Fruit fly (Drosophila melanogaster) whole organism, embryonic: ENCODE data around the gene LUBEL.

Source experiments
- Asciz ChIP-seq: fragments of 200-800 bp; sonication (Bioruptor generic); optimal IDR thresholded peaks from 2 replicates; lab custom pipeline; 2017; ENCODE audit warnings: missing biosample characterization, mild to moderate bottlenecking, missing genetic modification characterization, missing genetic modification reagents
- Bdp1 ChIP-seq: fragments of 200-800 bp; sonication (Bioruptor generic); optimal IDR thresholded peaks from 3 replicates; lab custom pipeline; 2016; ENCODE audit warnings: missing biosample characterization, missing genetic modification characterization
- CG1024 ChIP-seq: fragments of 200-800 bp; sonication (Bioruptor generic); IDR thresholded peaks from 2 replicates; pipeline ENCODE4 v1.3.6; 2022; ENCODE audit warnings: missing biosample characterization, missing genetic modification characterization
- CG10267 ChIP-seq: fragments of 200-800 bp; sonication (Bioruptor generic); optimal IDR thresholded peaks from 2 replicates; lab custom pipeline; 2018; ENCODE audit warnings: missing biosample characterization, mild to moderate bottlenecking, missing genetic modification characterization, moderate library complexity
- CG10959 ChIP-seq: fragments of 200-800 bp; sonication (Bioruptor generic); IDR thresholded peaks from 2 replicates; pipeline ENCODE4 v1.3.6; 2022; ENCODE audit warnings: missing biosample characterization, missing genetic modification characterization
- CG11504 ChIP-seq: fragments of 200-800 bp; sonication (Bioruptor generic); optimal IDR thresholded peaks from 3 replicates; lab custom pipeline; 2019; ENCODE audit warnings: missing biosample characterization, mild to moderate bottlenecking, missing genetic modification characterization, moderate library complexity
- CG14441 ChIP-seq: fragments of 200-800 bp; sonication (Bioruptor generic); IDR thresholded peaks from 2 replicates; pipeline ENCODE4 v1.3.6; 2022; ENCODE audit warnings: missing biosample characterization, missing genetic modification characterization
- CG15269 ChIP-seq: fragments of 200-800 bp; sonication (Bioruptor generic); optimal IDR thresholded peaks from 2 replicates; lab custom pipeline; 2018; ENCODE audit warnings: missing biosample characterization, mild to moderate bottlenecking, missing genetic modification characterization, moderate library complexity
- CG16779 ChIP-seq: fragments of 200-800 bp; sonication (Bioruptor generic); IDR thresholded peaks from 2 replicates; pipeline ENCODE4 v1.3.6; 2022; ENCODE audit warnings: missing biosample characterization, missing genetic modification characterization
- CG17385 ChIP-seq: fragments of 200-800 bp; sonication (Bioruptor generic); optimal IDR thresholded peaks from 3 replicates; lab custom pipeline; 2018; ENCODE audit warnings: missing biosample characterization, mild to moderate bottlenecking, missing genetic modification characterization
- CG2116 ChIP-seq: fragments of 200-800 bp; sonication (Bioruptor generic); optimal IDR thresholded peaks from 3 replicates; lab custom pipeline; 2018; ENCODE audit warnings: missing biosample characterization, mild to moderate bottlenecking, missing genetic modification characterization
- CG2678 ChIP-seq: fragments of 200-800 bp; sonication (Bioruptor generic); optimal IDR thresholded peaks from 3 replicates; lab custom pipeline; 2019; ENCODE audit warnings: missing biosample characterization, mild to moderate bottlenecking, missing genetic modification characterization, moderate library complexity
- CG3281 ChIP-seq: fragments of 200-800 bp; sonication (Bioruptor generic); optimal IDR thresholded peaks from 3 replicates; lab custom pipeline; 2017; ENCODE audit warnings: missing biosample characterization, mild to moderate bottlenecking, missing genetic modification characterization
- CG3407 ChIP-seq: fragments of 200-800 bp; sonication (Bioruptor generic); optimal IDR thresholded peaks from 2 replicates; lab custom pipeline; 2018; ENCODE audit warnings: missing biosample characterization, mild to moderate bottlenecking, missing genetic modification characterization
- CG4328 ChIP-seq: fragments of 200-800 bp; sonication (Bioruptor generic); optimal IDR thresholded peaks from 3 replicates; lab custom pipeline; 2017; ENCODE audit warnings: missing biosample characterization, missing genetic modification reagents, missing genetic modification characterization
- CG4360 ChIP-seq: fragments of 200-800 bp; sonication (Bioruptor generic); IDR thresholded peaks from 2 replicates; pipeline ENCODE4 v1.3.6; 2022; ENCODE audit warnings: missing biosample characterization, missing genetic modification characterization
- CG5245 ChIP-seq: fragments of 200-800 bp; sonication (Bioruptor generic); optimal IDR thresholded peaks from 3 replicates; lab custom pipeline; 2016; ENCODE audit warnings: missing biosample characterization, missing genetic modification characterization
- CG6654 ChIP-seq: fragments of 200-800 bp; sonication (Bioruptor generic); optimal IDR thresholded peaks from 2 replicates; lab custom pipeline; 2017; ENCODE audit warnings: missing biosample characterization, mild to moderate bottlenecking, missing genetic modification characterization
- CG6791 ChIP-seq: fragments of 200-800 bp; sonication (Bioruptor generic); IDR thresholded peaks from 3 replicates; pipeline ENCODE4 v1.3.6; 2022; ENCODE audit warnings: missing biosample characterization, missing genetic modification characterization; ENCODE audit not compliant: partially characterized antibody
- CG7372 ChIP-seq: fragments of 200-800 bp; sonication (Bioruptor generic); IDR thresholded peaks from 2 replicates; pipeline ENCODE4 v1.3.6; 2022; ENCODE audit warnings: missing biosample characterization, missing genetic modification characterization
- CG7556 ChIP-seq: fragments of 200-800 bp; sonication (Bioruptor generic); optimal IDR thresholded peaks from 2 replicates; lab custom pipeline; 2017; ENCODE audit warnings: missing biosample characterization, mild to moderate bottlenecking, missing genetic modification characterization
- CG8924 ChIP-seq: fragments of 200-800 bp; optimal IDR thresholded peaks from 3 replicates; lab custom pipeline; 2019; ENCODE audit warnings: missing biosample characterization, mild to moderate bottlenecking, missing genetic modification characterization, moderate library complexity
- CG9437 ChIP-seq: fragments of 200-800 bp; sonication (Bioruptor generic); optimal IDR thresholded peaks from 2 replicates; lab custom pipeline; 2018; ENCODE audit warnings: missing biosample characterization, mild to moderate bottlenecking, missing genetic modification characterization
- CHES-1-like ChIP-seq: fragments of 200-800 bp; sonication (Bioruptor generic); optimal IDR thresholded peaks from 2 replicates; lab custom pipeline; 2016; ENCODE audit warnings: missing biosample characterization, missing genetic modification characterization
- Drgx ChIP-seq: fragments of 200-800 bp; sonication (Bioruptor generic); IDR thresholded peaks from 2 replicates; pipeline ENCODE4 v1.3.6; 2022; ENCODE audit warnings: missing biosample characterization, missing genetic modification characterization
- Fer1 ChIP-seq: fragments of 200-800 bp; sonication (Bioruptor generic); optimal IDR thresholded peaks from 2 replicates; lab custom pipeline; 2017; ENCODE audit warnings: missing biosample characterization, mild to moderate bottlenecking, missing genetic modification characterization
- Hand ChIP-seq: fragments of 200-800 bp; sonication (Bioruptor generic); optimal IDR thresholded peaks from 2 replicates; lab custom pipeline; 2017; ENCODE audit warnings: mild to moderate bottlenecking, missing biosample characterization, missing genetic modification reagents, missing genetic modification characterization
- Hey ChIP-seq: fragments of 200-800 bp; sonication (Bioruptor generic); optimal IDR thresholded peaks from 3 replicates; lab custom pipeline; 2018; ENCODE audit warnings: missing biosample characterization, mild to moderate bottlenecking, missing genetic modification characterization
- NfI ChIP-seq: fragments of 200-800 bp; sonication (Bioruptor generic); optimal IDR thresholded peaks from 3 replicates; lab custom pipeline; 2018; ENCODE audit warnings: missing biosample characterization, mild to moderate bottlenecking, missing genetic modification characterization, moderate library complexity
- Sox102F ChIP-seq: fragments of 200-800 bp; sonication (Bioruptor generic); optimal IDR thresholded peaks from 2 replicates; lab custom pipeline; 2018; ENCODE audit warnings: missing biosample characterization, mild to moderate bottlenecking, missing genetic modification characterization, moderate library complexity
- Tbp ChIP-seq: fragments of >200 bp; optimal IDR thresholded peaks from 2 replicates; lab custom pipeline; 2018; ENCODE audit warnings: missing biosample characterization, missing genetic modification characterization
- Trl ChIP-seq, 3 experiments: fragments of >200 bp in 2 of 3; fragments of 200-800 bp in 1 of 3; sonication (Bioruptor generic) in 1 of 3; optimal IDR thresholded peaks; 2 replicates in 1 of 3; 3 replicates in 2 of 3; lab custom pipeline; 2016 to 2017; ENCODE audit warnings: missing biosample characterization in 1 of 3, missing genetic modification characterization in 1 of 3
- al ChIP-seq: fragments of 200-800 bp; sonication (Bioruptor generic); IDR thresholded peaks from 2 replicates; pipeline ENCODE4 v1.3.6; 2022; ENCODE audit warnings: missing biosample characterization, missing genetic modification characterization
- bcd ChIP-seq: fragments of 200-800 bp; sonication (Bioruptor generic); optimal IDR thresholded peaks from 2 replicates; lab custom pipeline; 2017; ENCODE audit warnings: missing biosample characterization, mild to moderate bottlenecking, missing genetic modification characterization
- crol ChIP-seq: fragments of 200-800 bp; sonication (Bioruptor generic); IDR thresholded peaks from 2 replicates; pipeline ENCODE4 v1.3.6; 2022; ENCODE audit warnings: missing biosample characterization, missing genetic modification characterization
- crp ChIP-seq, 2 experiments: fragments of 200-800 bp; sonication (Bioruptor generic); optimal IDR thresholded peaks; 2 replicates in 1 of 2; 3 replicates in 1 of 2; lab custom pipeline; 2017; ENCODE audit warnings: missing biosample characterization in 2 of 2, missing genetic modification characterization in 2 of 2, mild to moderate bottlenecking in 1 of 2, moderate library complexity in 1 of 2
- dm ChIP-seq: fragments of 200-800 bp; sonication (Bioruptor generic); optimal IDR thresholded peaks from 3 replicates; lab custom pipeline; 2016; ENCODE audit warnings: missing biosample characterization, missing genetic modification characterization
- ems ChIP-seq: fragments of 200-800 bp; sonication (Bioruptor generic); optimal IDR thresholded peaks from 3 replicates; lab custom pipeline; 2016; ENCODE audit warnings: missing biosample characterization, missing genetic modification characterization
- gsb ChIP-seq: fragments of 200-800 bp; sonication (Bioruptor generic); IDR thresholded peaks from 2 replicates; pipeline ENCODE4 v1.3.6; 2022; ENCODE audit warnings: missing biosample characterization, missing genetic modification characterization
- jigr1 ChIP-seq: fragments of 200-800 bp; sonication (Bioruptor generic); IDR thresholded peaks from 3 replicates; pipeline ENCODE4 v1.3.6; 2022; ENCODE audit warnings: missing biosample characterization, missing genetic modification characterization
- luna ChIP-seq: fragments of 200-800 bp; sonication (Bioruptor generic); optimal IDR thresholded peaks from 2 replicates; lab custom pipeline; 2016; ENCODE audit warnings: missing biosample characterization, missing genetic modification characterization
- nom ChIP-seq: fragments of 200-800 bp; sonication (Bioruptor generic); optimal IDR thresholded peaks from 2 replicates; lab custom pipeline; 2017; ENCODE audit warnings: missing biosample characterization, missing genetic modification characterization, mild to moderate bottlenecking, moderate library complexity, missing genetic modification reagents
- pho ChIP-seq: fragments of 200-800 bp; sonication (Bioruptor generic); optimal IDR thresholded peaks from 2 replicates; lab custom pipeline; 2016; ENCODE audit warnings: missing biosample characterization, missing genetic modification characterization
- ranshi ChIP-seq: fragments of 200-800 bp; sonication (Bioruptor generic); IDR thresholded peaks from 2 replicates; pipeline ENCODE4 v1.3.6; 2022; ENCODE audit warnings: missing biosample characterization, missing genetic modification characterization
- sd ChIP-seq: fragments of 200-800 bp; sonication (Bioruptor generic); optimal IDR thresholded peaks from 3 replicates; lab custom pipeline; 2018; ENCODE audit warnings: missing biosample characterization, mild to moderate bottlenecking, missing genetic modification characterization, moderate library complexity
- slou ChIP-seq: fragments of 200-800 bp; sonication (Bioruptor generic); optimal IDR thresholded peaks from 3 replicates; lab custom pipeline; 2016; ENCODE audit warnings: missing biosample characterization, missing genetic modification characterization
- so ChIP-seq: fragments of 200-800 bp; sonication (Bioruptor generic); IDR thresholded peaks from 3 replicates; pipeline ENCODE4 v1.3.6; 2022; ENCODE audit warnings: missing biosample characterization, missing genetic modification characterization
- sqz ChIP-seq: fragments of 200-800 bp; sonication (Bioruptor generic); optimal IDR thresholded peaks from 3 replicates; lab custom pipeline; 2018; ENCODE audit warnings: missing biosample characterization, mild to moderate bottlenecking, missing genetic modification characterization
- tup ChIP-seq: fragments of 200-800 bp; sonication (Bioruptor generic); optimal IDR thresholded peaks from 2 replicates; lab custom pipeline; 2016; ENCODE audit warnings: missing biosample characterization, mild to moderate bottlenecking, missing genetic modification characterization, moderate library complexity
- zf30C ChIP-seq: fragments of 200-800 bp; sonication (Bioruptor generic); optimal IDR thresholded peaks from 3 replicates; lab custom pipeline; 2018; ENCODE audit warnings: missing biosample characterization, mild to moderate bottlenecking, missing genetic modification characterization

The LUBEL gene

dm6 chr2L:6791845-6792443, 19.4 kb upstream of the LUBEL start (continued):
- TF ChIP-seq CG4328 (GFP tag; lab: Kevin White, UChicago) (no peak), CG4360 (peak; percentile 29; the same call in 1 of the 2 replicates), crp (GFP tag; optimal IDR thresholded peaks at IDR 0.05; lab: Kevin White, UChicago) (no peak), CG14441 (GFP tag; lab: Robert Waterston, UW) (no peak), Drgx (no peak), jigr1 (GFP tag; lab: Robert Waterston, UW) (no peak), Trl (optimal IDR thresholded peaks at IDR 0.05; lab: Kevin White, UChicago) (peak; percentile 83 to 93), Trl (GFP tag; optimal IDR thresholded peaks at IDR 0.05; lab: Kevin White, UChicago) (no peak), CG5245 (GFP tag; lab: Kevin White, UChicago) (no peak), Bdp1 (GFP tag; lab: Kevin White, UChicago) (no peak), nom (GFP tag; lab: Kevin White, UChicago) (no peak), CG7372 (GFP tag; lab: Robert Waterston, UW) (no peak), CG3281 (GFP tag; lab: Kevin White, UChicago) (no peak), ranshi (GFP tag; lab: Robert Waterston, UW) (no peak), CG10959 (no peak), crol (no peak), CG2116 (GFP tag; lab: Kevin White, UChicago) (no peak), zf30C (GFP tag; lab: Kevin White, UChicago) (no peak), CG17385 (GFP tag; lab: Kevin White, UChicago) (peak; percentile 11)

- TF ChIP-seq CG10267 (tag; lab: Kevin White, UChicago) (no peak), CG1024 (GFP tag; lab: Robert Waterston, UW) (no peak), dm (GFP tag; lab: Kevin White, UChicago) (no peak), gsb (no peak), bcd (GFP tag; lab: Kevin White, UChicago) (no peak), sd (tag; lab: Kevin White, UChicago) (peak; percentile 27), luna (GFP tag; lab: Kevin White, UChicago) (no peak), slou (no peak), so (GFP tag; lab: Robert Waterston, UW) (no peak), CG9437 (GFP tag; lab: Kevin White, UChicago) (no peak), CHES-1-like (no peak), Drgx (no peak), Sox102F (no peak), al (GFP tag; lab: Robert Waterston, UW) (no peak), sqz (GFP tag; lab: Kevin White, UChicago) (no peak), CG6654 (GFP tag; lab: Kevin White, UChicago) (no peak), CG3407 (GFP tag; lab: Kevin White, UChicago) (no peak), CG16779 (no peak), CG7556 (GFP tag; lab: Kevin White, UChicago) (no peak), CG2678 (tag; lab: Kevin White, UChicago) (peak; percentile 30), CG6791 (GFP tag; lab: Robert Waterston, UW) (no peak), pho (GFP tag; lab: Kevin White, UChicago) (no peak), Bdp1 (GFP tag; lab: Kevin White, UChicago) (no peak), Asciz (peak; percentile 41), NfI (GFP tag; lab: Kevin White, UChicago) (no peak), CG11504 (tag; lab: Kevin White, UChicago) (no peak), CG15269 (tag; lab: Kevin White, UChicago) (no peak), ems (GFP tag; lab: Kevin White, UChicago) (no peak), Fer1 (GFP tag; lab: Kevin White, UChicago) (peak; percentile 28), tup (GFP tag; lab: Kevin White, UChicago) (no peak), Hand (no peak), Hey (tag; lab: Kevin White, UChicago) (peak; percentile 31), Tbp (GFP tag; lab: Kevin White, UChicago) (no peak), CG8924 (no peak)
These were observed 16.8 kb upstream of the LUBEL start for dm6 chr2L:6789358-6789757.
